Fruit fly (Drosophila melanogaster): ENCODE results near the gene kto.
A peak's percentile ranks its signal among the peaks of the same experiment; 100 is the strongest.

DNA sequence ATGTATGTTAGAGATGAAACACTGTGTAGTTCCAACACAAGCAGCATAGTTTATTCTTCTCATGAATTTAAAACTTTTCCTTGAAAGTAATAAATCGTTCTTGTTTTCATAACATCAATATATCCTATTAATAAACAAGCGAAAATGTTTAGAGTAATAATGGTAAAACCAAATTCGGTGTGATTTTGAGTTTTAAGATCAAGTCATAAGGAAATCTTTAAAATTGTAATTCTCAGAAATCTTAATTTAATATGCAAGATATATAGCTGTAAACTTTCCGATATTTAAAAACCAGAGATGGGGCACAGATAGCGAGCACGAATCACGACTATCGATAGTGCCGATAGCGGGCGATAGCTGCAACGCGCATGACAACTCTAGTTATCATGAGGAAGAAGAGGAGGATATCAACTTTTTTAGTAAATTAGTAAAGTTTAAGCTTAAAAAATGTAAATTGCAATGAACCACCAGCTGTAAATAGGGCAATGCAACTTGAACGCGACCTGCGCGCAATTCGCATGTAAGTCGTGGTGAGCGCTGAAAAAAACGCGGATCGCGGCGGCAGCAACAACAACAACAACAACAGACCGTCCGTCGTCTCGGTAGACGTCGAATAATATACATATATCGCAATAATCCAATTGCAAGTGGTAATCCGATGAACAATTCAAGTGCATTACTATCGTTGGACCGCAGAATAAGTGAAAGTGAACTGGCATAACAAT lies 18.4 kb upstream of the kto start, which contains the start of the genes Fibp and Deaf1:
- TF ChIP-seq tio (GFP tag; optimal IDR thresholded peaks at IDR 0.05) (no peak), CG13894 (tag; optimal IDR thresholded peaks at IDR 0.05) (peak; percentile 58), CG2678 (tag; optimal IDR thresholded peaks at IDR 0.05) (peak; percentile 80), Med (GFP tag) (peak; percentile 94), CG3838 (GFP tag; optimal IDR thresholded peaks at IDR 0.05) (peak; percentile 11), ham (GFP tag; IDR thresholded peaks at IDR 0.05) (no peak), Dip2 (GFP tag; IDR thresholded peaks at IDR 0.05) (no peak), Doc2 (GFP tag; IDR thresholded peaks at IDR 0.05) (no peak)

All from whole organism, embryonic.